Fruit fly (Drosophila melanogaster): Measurements from ENCODE around the gene Pkcdelta.
A peak's percentile ranks its signal among the peaks of the same experiment; 100 is the strongest.

Gene Pkcdelta

DNA sequence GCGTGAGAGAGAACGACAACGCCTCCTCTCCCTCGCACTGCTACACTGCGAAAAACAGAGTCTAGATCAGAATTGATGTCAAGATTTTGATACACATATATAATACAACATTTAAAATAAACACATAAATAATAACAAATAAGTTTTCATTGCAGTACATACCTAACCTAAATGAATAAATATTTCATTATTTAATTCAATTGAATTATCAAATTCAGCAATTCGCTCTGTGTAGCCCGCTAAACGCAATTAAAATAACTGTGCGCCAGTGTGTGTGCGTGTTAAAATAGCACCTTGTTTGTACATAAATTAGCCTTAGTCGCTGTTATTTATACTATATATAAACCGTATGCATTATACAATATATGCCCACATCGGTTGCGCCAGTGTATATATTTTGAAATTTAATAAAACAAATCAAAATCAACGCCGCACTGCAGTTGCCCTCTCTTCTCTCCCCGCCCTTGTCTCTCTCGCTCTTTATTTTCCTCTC is 40.3 kb downstream of the Pkcdelta start (continued):
- peak; percentile 89 for TF ChIP-seq tin (GFP tag; optimal IDR thresholded peaks at IDR 0.05)
- TF ChIP-seq wek (GFP tag; optimal IDR thresholded peaks at IDR 0.05) = peak; percentile 67
- peak; percentile 83 for TF ChIP-seq D19B (GFP tag; optimal IDR thresholded peaks at IDR 0.05)
- TF ChIP-seq kay (GFP tag; optimal IDR thresholded peaks at IDR 0.05) = peak; percentile 85
- TF ChIP-seq Meics (GFP tag; optimal IDR thresholded peaks at IDR 0.05) = peak; percentile 96
- TF ChIP-seq CG9609 (GFP tag; optimal IDR thresholded peaks at IDR 0.05) = peak; percentile 29
- peak; percentile 90 for TF ChIP-seq B-H1 (GFP tag; IDR thresholded peaks at IDR 0.05)
- peak; percentile 81 for TF ChIP-seq CG17568 (GFP tag; optimal IDR thresholded peaks at IDR 0.05)
- peak; percentile 9 for TF ChIP-seq CG8944 (GFP tag; optimal IDR thresholded peaks at IDR 0.05)
- TF ChIP-seq ab (GFP tag; optimal IDR thresholded peaks at IDR 0.05) = peak; percentile 37
- peak; percentile 83 for TF ChIP-seq abd-A (tag; optimal IDR thresholded peaks at IDR 0.05)
- TF ChIP-seq CG1529 (GFP tag; optimal IDR thresholded peaks at IDR 0.05) = peak; percentile 84
- peak; percentile 89 for TF ChIP-seq CG15601 (tag; optimal IDR thresholded peaks at IDR 0.05)
- peak; percentile 96 for TF ChIP-seq grau (tag; optimal IDR thresholded peaks at IDR 0.05)
- no peak for TF ChIP-seq CG6791 (GFP tag; IDR thresholded peaks at IDR 0.05; ENCODE audit: partially characterized antibody)
- peak; percentile 73 for TF ChIP-seq cato (GFP tag; optimal IDR thresholded peaks at IDR 0.05; ENCODE audit: borderline replicate concordance)
- TF ChIP-seq mirr (GFP tag; optimal IDR thresholded peaks at IDR 0.05) = peak; percentile 81
- TF ChIP-seq fd3F (GFP tag; optimal IDR thresholded peaks at IDR 0.05) = peak; percentile 93
- peak; percentile 95 for TF ChIP-seq CG17361 (GFP tag; IDR thresholded peaks at IDR 0.05)
- TF ChIP-seq CG11456 (GFP tag; IDR thresholded peaks at IDR 0.05) = peak; percentile 92
- TF ChIP-seq CG16813 (GFP tag; IDR thresholded peaks at IDR 0.05; ENCODE audit: partially characterized antibody) = no peak
- no peak for TF ChIP-seq btn (GFP tag; optimal IDR thresholded peaks at IDR 0.05)
- TF ChIP-seq CG17829 (tag; optimal IDR thresholded peaks at IDR 0.05) = peak; percentile 93
- peak; percentile 94 for TF ChIP-seq tap (tag; optimal IDR thresholded peaks at IDR 0.05)
- TF ChIP-seq Sox102F (GFP tag; optimal IDR thresholded peaks at IDR 0.05) = peak; percentile 95
- TF ChIP-seq CG13624 (GFP tag; optimal IDR thresholded peaks at IDR 0.05) = peak; percentile 60
- peak; percentile 96 for TF ChIP-seq sd (tag; optimal IDR thresholded peaks at IDR 0.05)
- peak; percentile 40 for TF ChIP-seq Ets97D (GFP tag; optimal IDR thresholded peaks at IDR 0.05)
- peak; percentile 23 for TF ChIP-seq luna (GFP tag; optimal IDR thresholded peaks at IDR 0.05)
- TF ChIP-seq Doc3 (GFP tag; IDR thresholded peaks at IDR 0.05; ENCODE audit: partially characterized antibody) = no peak
- TF ChIP-seq NfI (GFP tag; optimal IDR thresholded peaks at IDR 0.05) = peak; percentile 92
- TF ChIP-seq ato (GFP tag; IDR thresholded peaks at IDR 0.05; ENCODE audit: partially characterized antibody) = no peak
- TF ChIP-seq pan (optimal IDR thresholded peaks at IDR 0.05) = no peak
- TF ChIP-seq pan (GFP tag; optimal IDR thresholded peaks at IDR 0.05 in 1 of 2, IDR thresholded peaks at IDR 0.05 in 1 of 2) = peak in 1 of 2 experiments; percentile 96
- TF ChIP-seq Dfd (GFP tag; optimal IDR thresholded peaks at IDR 0.05) = no peak
- peak; percentile 81 for TF ChIP-seq twi (tag; optimal IDR thresholded peaks at IDR 0.05)
- TF ChIP-seq oc (tag; optimal IDR thresholded peaks at IDR 0.05) = peak; percentile 91
- peak; percentile 81 for TF ChIP-seq jing (GFP tag; optimal IDR thresholded peaks at IDR 0.05)
- no peak for TF ChIP-seq unc-4 (GFP tag; IDR thresholded peaks at IDR 0.05; ENCODE audit: partially characterized antibody)
- TF ChIP-seq CG2202 (tag; optimal IDR thresholded peaks at IDR 0.05) = peak; percentile 70
- TF ChIP-seq ash1 (GFP tag; optimal IDR thresholded peaks at IDR 0.05) = peak; percentile 66
- TF ChIP-seq slbo (GFP tag; IDR thresholded peaks at IDR 0.05) = peak; percentile 97
- peak; percentile 36 for TF ChIP-seq jumu (GFP tag; optimal IDR thresholded peaks at IDR 0.05)
- peak; percentile 96 for TF ChIP-seq HmgZ (tag; optimal IDR thresholded peaks at IDR 0.05)
- TF ChIP-seq chif (GFP tag; optimal IDR thresholded peaks at IDR 0.05) = peak; percentile 49 to 57
- TF ChIP-seq CG12391 (tag; optimal IDR thresholded peaks at IDR 0.05) = peak; percentile 94
- TF ChIP-seq Dek (tag; optimal IDR thresholded peaks at IDR 0.05) = peak; percentile 93
- no peak for TF ChIP-seq inv (GFP tag; IDR thresholded peaks at IDR 0.05; ENCODE audit: partially characterized antibody)
- TF ChIP-seq Myb (GFP tag; optimal IDR thresholded peaks at IDR 0.05) = no peak
- peak; percentile 60 for TF ChIP-seq Dip2 (GFP tag; IDR thresholded peaks at IDR 0.05)
